Fruit fly (Drosophila melanogaster) whole organism, embryonic: ENCODE measurements around the gene Tao.

Experiments used
- CG10274 ChIP-seq: fragments of 200-800 bp; sonication (Bioruptor generic); optimal IDR thresholded peaks from 3 replicates; lab custom pipeline; 2017; ENCODE audit warnings: missing biosample characterization, mild to moderate bottlenecking, missing genetic modification characterization
- CG10979 ChIP-seq: fragments of 200-800 bp; sonication (Bioruptor generic); optimal IDR thresholded peaks from 2 replicates; lab custom pipeline; 2018; ENCODE audit warnings: missing biosample characterization, mild to moderate bottlenecking, missing genetic modification characterization, moderate library complexity
- CG12769 ChIP-seq: fragments of 200-800 bp; sonication (Bioruptor generic); optimal IDR thresholded peaks from 2 replicates; lab custom pipeline; 2019; ENCODE audit warnings: missing biosample characterization, mild to moderate bottlenecking, missing genetic modification characterization, moderate library complexity
- CG13123 ChIP-seq: fragments of 200-800 bp; sonication (Bioruptor generic); optimal IDR thresholded peaks from 2 replicates; lab custom pipeline; 2016; ENCODE audit warnings: missing biosample characterization, missing genetic modification characterization
- CG13296 ChIP-seq: fragments of 200-800 bp; sonication (Bioruptor generic); optimal IDR thresholded peaks from 3 replicates; lab custom pipeline; 2018; ENCODE audit warnings: missing biosample characterization, mild to moderate bottlenecking, missing genetic modification characterization
- CG14710 ChIP-seq: fragments of 200-800 bp; sonication (Bioruptor generic); optimal IDR thresholded peaks from 3 replicates; lab custom pipeline; 2019; ENCODE audit warnings: missing biosample characterization, mild to moderate bottlenecking, missing genetic modification characterization, moderate library complexity
- CG1529 ChIP-seq: fragments of 200-800 bp; sonication (Bioruptor generic); optimal IDR thresholded peaks from 3 replicates; lab custom pipeline; 2018; ENCODE audit warnings: missing biosample characterization, missing genetic modification characterization
- CG15601 ChIP-seq: fragments of 200-800 bp; sonication (Bioruptor generic); optimal IDR thresholded peaks from 3 replicates; lab custom pipeline; 2019; ENCODE audit warnings: missing biosample characterization, mild to moderate bottlenecking, missing genetic modification characterization, moderate library complexity
- CG18011 ChIP-seq: fragments of 200-800 bp; sonication (Bioruptor generic); optimal IDR thresholded peaks from 2 replicates; lab custom pipeline; 2017; ENCODE audit warnings: missing biosample characterization, missing genetic modification characterization, mild to moderate bottlenecking, moderate library complexity, missing genotype
- CG2120 ChIP-seq: fragments of 200-800 bp; sonication (Bioruptor generic); optimal IDR thresholded peaks from 3 replicates; lab custom pipeline; 2016; ENCODE audit warnings: missing biosample characterization, missing genetic modification characterization
- CG31388 ChIP-seq: fragments of 200-800 bp; sonication (Bioruptor generic); optimal IDR thresholded peaks from 2 replicates; lab custom pipeline; 2016; ENCODE audit warnings: missing biosample characterization, missing genetic modification characterization
- CG3281 ChIP-seq: fragments of 200-800 bp; sonication (Bioruptor generic); optimal IDR thresholded peaks from 3 replicates; lab custom pipeline; 2017; ENCODE audit warnings: missing biosample characterization, mild to moderate bottlenecking, missing genetic modification characterization
- CG34376 ChIP-seq: fragments of 200-800 bp; sonication (Bioruptor generic); optimal IDR thresholded peaks from 2 replicates; lab custom pipeline; 2018; ENCODE audit warnings: missing biosample characterization, mild to moderate bottlenecking, missing genetic modification characterization
- CG4854 ChIP-seq: fragments of 200-800 bp; sonication (Bioruptor generic); optimal IDR thresholded peaks from 2 replicates; lab custom pipeline; 2016; ENCODE audit warnings: missing biosample characterization, missing genetic modification characterization, inconsistent platforms
- CG5953 ChIP-seq: fragments of 200-800 bp; sonication (Bioruptor generic); IDR thresholded peaks from 2 replicates; pipeline ENCODE4 v1.3.6; 2022; ENCODE audit warnings: missing biosample characterization, missing genetic modification characterization
- CG7271 ChIP-seq: fragments of 200-800 bp; sonication (Bioruptor generic); optimal IDR thresholded peaks from 2 replicates; lab custom pipeline; 2018; ENCODE audit warnings: missing biosample characterization, mild to moderate bottlenecking, missing genetic modification characterization, moderate library complexity
- CG7987 ChIP-seq: fragments of 200-800 bp; sonication (Bioruptor generic); optimal IDR thresholded peaks from 2 replicates; lab custom pipeline; 2018; ENCODE audit warnings: missing biosample characterization, mild to moderate bottlenecking, missing genetic modification characterization, moderate library complexity
- CG8359 ChIP-seq: fragments of 200-800 bp; sonication (Bioruptor generic); optimal IDR thresholded peaks from 2 replicates; lab custom pipeline; 2017; ENCODE audit warnings: missing biosample characterization, mild to moderate bottlenecking, missing genetic modification characterization, borderline replicate concordance
- Doc3 ChIP-seq: fragments of 200-800 bp; sonication (Bioruptor generic); IDR thresholded peaks from 3 replicates; pipeline ENCODE4 v1.3.6; 2022; ENCODE audit warnings: missing biosample characterization, missing genetic modification characterization; ENCODE audit not compliant: partially characterized antibody
- Eip74EF ChIP-seq, 2 experiments: fragments of 200-800 bp in 1 of 2; fragments of >200 bp in 1 of 2; sonication (Bioruptor generic) in 1 of 2; optimal IDR thresholded peaks; 2 replicates each; lab custom pipeline; 2017 to 2019; ENCODE audit warnings: missing biosample characterization in 2 of 2, missing genetic modification characterization in 2 of 2, mild to moderate bottlenecking in 1 of 2, moderate library complexity in 1 of 2
- Hand ChIP-seq: fragments of 200-800 bp; sonication (Bioruptor generic); optimal IDR thresholded peaks from 2 replicates; lab custom pipeline; 2017; ENCODE audit warnings: mild to moderate bottlenecking, missing biosample characterization, missing genetic modification reagents, missing genetic modification characterization
- Hr51 ChIP-seq, 2 experiments: fragments of 200-800 bp; sonication (Bioruptor generic); optimal IDR thresholded peaks; 2 replicates in 1 of 2; 3 replicates in 1 of 2; lab custom pipeline; 2016 to 2018; ENCODE audit warnings: missing biosample characterization in 2 of 2, missing genetic modification characterization in 2 of 2, mild to moderate bottlenecking in 1 of 2, moderate library complexity in 1 of 2
- Hr78 ChIP-seq, 2 experiments: fragments of 200-800 bp in 1 of 2; fragments of >200 bp in 1 of 2; sonication (Bioruptor generic) in 1 of 2; optimal IDR thresholded peaks; 2 replicates each; lab custom pipeline; 2017 to 2019; ENCODE audit warnings: missing biosample characterization in 2 of 2, missing genetic modification characterization in 2 of 2, mild to moderate bottlenecking in 1 of 2, moderate library complexity in 1 of 2
- PHDP ChIP-seq: fragments of 200-800 bp; sonication (Bioruptor generic); optimal IDR thresholded peaks from 3 replicates; lab custom pipeline; 2018; ENCODE audit warnings: missing biosample characterization, mild to moderate bottlenecking, missing genetic modification characterization, moderate library complexity
- Rfx ChIP-seq: fragments of 200-800 bp; sonication (Bioruptor generic); IDR thresholded peaks from 2 replicates; pipeline ENCODE4 v1.3.6; 2022; ENCODE audit warnings: missing biosample characterization, missing genetic modification characterization
- Sox102F ChIP-seq: fragments of 200-800 bp; sonication (Bioruptor generic); optimal IDR thresholded peaks from 2 replicates; lab custom pipeline; 2018; ENCODE audit warnings: missing biosample characterization, mild to moderate bottlenecking, missing genetic modification characterization, moderate library complexity
- TFAM ChIP-seq: fragments of 200-800 bp; sonication (Bioruptor generic); optimal IDR thresholded peaks from 2 replicates; lab custom pipeline; 2017; ENCODE audit warnings: missing biosample characterization, missing genetic modification characterization, inconsistent platforms
- cato ChIP-seq: fragments of 200-800 bp; sonication (Bioruptor generic); optimal IDR thresholded peaks from 2 replicates; lab custom pipeline; 2016; ENCODE audit warnings: missing biosample characterization, missing genetic modification characterization, borderline replicate concordance
- dpn ChIP-seq, 2 experiments: fragments of 200-800 bp; sonication (Bioruptor generic); optimal IDR thresholded peaks; 3 replicates each; lab custom pipeline; 2016; ENCODE audit warnings: missing biosample characterization in 2 of 2, missing genetic modification characterization in 2 of 2
- eyg ChIP-seq: fragments of 200-800 bp; sonication (Bioruptor generic); optimal IDR thresholded peaks from 3 replicates; lab custom pipeline; 2016; ENCODE audit warnings: missing biosample characterization, missing genetic modification characterization
- fd3F ChIP-seq: fragments of 200-800 bp; sonication (Bioruptor generic); optimal IDR thresholded peaks from 2 replicates; lab custom pipeline; 2018; ENCODE audit warnings: missing biosample characterization, mild to moderate bottlenecking, missing genetic modification characterization, moderate library complexity
- gce ChIP-seq: fragments of 200-800 bp; sonication (Bioruptor generic); IDR thresholded peaks from 3 replicates; pipeline ENCODE4 v1.3.6; 2022; ENCODE audit warnings: missing biosample characterization, missing genetic modification characterization
- gem ChIP-seq: fragments of 200-800 bp; sonication (Bioruptor generic); optimal IDR thresholded peaks from 2 replicates; lab custom pipeline; 2019; ENCODE audit warnings: missing biosample characterization, mild to moderate bottlenecking, missing genetic modification characterization, moderate library complexity
- h ChIP-seq: fragments of >200 bp; optimal IDR thresholded peaks from 2 replicates; lab custom pipeline; 2017
- ham ChIP-seq: fragments of 200-800 bp; sonication (Bioruptor generic); IDR thresholded peaks from 2 replicates; pipeline ENCODE4 v1.3.6; 2022; ENCODE audit warnings: missing biosample characterization, missing genetic modification characterization
- jigr1 ChIP-seq: fragments of 200-800 bp; sonication (Bioruptor generic); IDR thresholded peaks from 3 replicates; pipeline ENCODE4 v1.3.6; 2022; ENCODE audit warnings: missing biosample characterization, missing genetic modification characterization
- kah ChIP-seq: fragments of 200-800 bp; sonication (Bioruptor generic); optimal IDR thresholded peaks from 2 replicates; lab custom pipeline; 2018; ENCODE audit warnings: missing biosample characterization, mild to moderate bottlenecking, missing genetic modification characterization
- pb ChIP-seq: fragments of 200-800 bp; sonication (Bioruptor generic); optimal IDR thresholded peaks from 3 replicates; lab custom pipeline; 2016; ENCODE audit warnings: missing biosample characterization, missing genetic modification characterization
- pfk ChIP-seq: fragments of 200-800 bp; sonication (Bioruptor generic); optimal IDR thresholded peaks from 2 replicates; lab custom pipeline; 2018; ENCODE audit warnings: missing biosample characterization, mild to moderate bottlenecking, missing genetic modification characterization, moderate library complexity
- rib ChIP-seq: fragments of 200-800 bp; sonication (Bioruptor generic); IDR thresholded peaks from 2 replicates; pipeline ENCODE4 v1.3.6; 2022; ENCODE audit warnings: missing biosample characterization, missing genetic modification characterization
- ro ChIP-seq: fragments of 200-800 bp; sonication (Bioruptor generic); IDR thresholded peaks from 2 replicates; pipeline ENCODE4 v1.3.6; 2022; ENCODE audit warnings: missing biosample characterization, missing genetic modification characterization
- run ChIP-seq: fragments of 200-800 bp; sonication (Bioruptor generic); optimal IDR thresholded peaks from 3 replicates; lab custom pipeline; 2018; ENCODE audit warnings: missing biosample characterization, mild to moderate bottlenecking, missing genetic modification characterization
- salm ChIP-seq: fragments of 200-800 bp; sonication (Bioruptor generic); optimal IDR thresholded peaks from 2 replicates; lab custom pipeline; 2018; ENCODE audit warnings: missing biosample characterization, mild to moderate bottlenecking, missing genetic modification characterization
- seq ChIP-seq: fragments of 200-800 bp; sonication (Bioruptor generic); IDR thresholded peaks from 2 replicates; pipeline ENCODE4 v1.3.6; 2022; ENCODE audit warnings: missing biosample characterization, missing genetic modification characterization
- sna ChIP-seq: fragments of 200-800 bp; sonication (Bioruptor generic); IDR thresholded peaks from 2 replicates; pipeline ENCODE4 v1.3.6; 2022; ENCODE audit warnings: missing biosample characterization, missing genetic modification characterization; ENCODE audit not compliant: partially characterized antibody
- stc ChIP-seq: fragments of 200-800 bp; sonication (Bioruptor generic); IDR thresholded peaks from 2 replicates; pipeline ENCODE4 v1.3.6; 2022; ENCODE audit warnings: missing biosample characterization, missing genetic modification characterization
- toy ChIP-seq: fragments of 200-800 bp; sonication (Bioruptor generic); IDR thresholded peaks from 2 replicates; pipeline ENCODE4 v1.3.6; 2022; ENCODE audit warnings: missing biosample characterization, missing genetic modification characterization
- trh ChIP-seq: fragments of 200-800 bp; sonication (Bioruptor generic); optimal IDR thresholded peaks from 2 replicates; lab custom pipeline; 2016; ENCODE audit warnings: missing biosample characterization, missing genetic modification characterization
- unpg ChIP-seq: fragments of 200-800 bp; sonication (Bioruptor generic); optimal IDR thresholded peaks from 3 replicates; lab custom pipeline; 2018; ENCODE audit warnings: missing biosample characterization, mild to moderate bottlenecking, missing genetic modification characterization, moderate library complexity
- z ChIP-seq: fragments of 200-800 bp; sonication (Bioruptor generic); IDR thresholded peaks from 3 replicates; pipeline ENCODE4 v1.3.6; 2022; ENCODE audit warnings: missing biosample characterization, missing genetic modification characterization

Tao gene

DNA sequence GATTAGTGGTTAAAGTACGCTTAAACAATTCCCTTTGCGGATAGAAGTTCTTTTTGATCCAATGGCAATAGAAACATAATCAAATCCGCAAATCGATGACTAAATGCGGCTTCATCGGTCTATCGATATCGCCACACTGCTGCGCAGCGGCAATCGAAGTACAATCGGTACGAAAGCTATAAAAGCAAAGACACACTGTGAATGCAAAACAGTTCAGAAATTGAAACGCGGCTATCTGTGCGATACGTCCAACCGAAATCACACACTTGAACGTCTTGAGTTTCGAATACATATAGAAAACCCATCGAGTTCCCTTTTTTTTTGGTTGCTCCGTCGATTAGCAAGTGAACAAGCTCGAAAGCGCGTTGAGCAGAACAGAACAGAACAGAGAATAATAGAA, 25.4 kb upstream of the Tao start, which contains the start of gene CG14207 (continued):
- peak; percentile 43 for TF ChIP-seq CG34376 (GFP tag; lab: Kevin White, UChicago)
- no peak for TF ChIP-seq kah (GFP tag; lab: Kevin White, UChicago)
- no peak for TF ChIP-seq run (tag; lab: Kevin White, UChicago)
- TF ChIP-seq trh (GFP tag; lab: Kevin White, UChicago), result no peak
- peak; percentile 48 for TF ChIP-seq Hand (GFP tag; lab: Kevin White, UChicago)
- no peak for TF ChIP-seq h (lab: Kevin White, UChicago)
- peak; percentile 40 for TF ChIP-seq CG13296 (GFP tag; lab: Kevin White, UChicago)
- TF ChIP-seq CG2120 (GFP tag; lab: Kevin White, UChicago), result no peak
- TF ChIP-seq z (GFP tag; lab: Robert Waterston, UW), result no peak
- peak in 1 of 2 experiments; percentile 18 for TF ChIP-seq dpn (GFP tag; optimal IDR thresholded peaks at IDR 0.05; lab: Kevin White, UChicago)
- no peak for TF ChIP-seq Sox102F (GFP tag; lab: Kevin White, UChicago)
- no peak for TF ChIP-seq Hr51 (GFP tag; optimal IDR thresholded peaks at IDR 0.05; lab: Kevin White, UChicago)
- TF ChIP-seq sna (GFP tag; lab: Robert Waterston, UW), result peak; percentile 57; the same call in 1 of the 2 replicates
- TF ChIP-seq Eip74EF (GFP tag; optimal IDR thresholded peaks at IDR 0.05; lab: Kevin White, UChicago), result no peak
- TF ChIP-seq seq, result no peak
- no peak for TF ChIP-seq CG8359 (GFP tag; lab: Kevin White, UChicago)
- peak; percentile 6 for TF ChIP-seq unpg
- peak; percentile 1 for TF ChIP-seq PHDP (tag; lab: Kevin White, UChicago)
- TF ChIP-seq rib (GFP tag; lab: Robert Waterston, UW), result peak; percentile 54; the same call in 1 of the 2 replicates
- TF ChIP-seq CG7271 (tag; lab: Kevin White, UChicago), result no peak
- no peak for TF ChIP-seq fd3F (GFP tag; lab: Kevin White, UChicago)
- TF ChIP-seq CG14710, result peak; percentile 11
- TF ChIP-seq salm (tag; lab: Kevin White, UChicago), result no peak
- TF ChIP-seq pfk (GFP tag; lab: Kevin White, UChicago), result no peak
- TF ChIP-seq jigr1, result no peak
- no peak for TF ChIP-seq cato (GFP tag; lab: Kevin White, UChicago)
- TF ChIP-seq eyg (GFP tag; lab: Kevin White, UChicago), result peak; percentile 8
- no peak for TF ChIP-seq ham
- TF ChIP-seq stc (GFP tag; lab: Robert Waterston, UW), result no peak
- TF ChIP-seq Rfx (GFP tag; lab: Robert Waterston, UW), result peak; percentile 35; the same call in 1 of the 2 replicates
- TF ChIP-seq Doc3, result peak; percentile 61; the same call in 2 of the 3 replicates
- no peak for TF ChIP-seq ro (GFP tag; lab: Robert Waterston, UW)
- peak; percentile 10 for TF ChIP-seq CG15601
- TF ChIP-seq CG12769 (tag; lab: Kevin White, UChicago), result no peak
- no peak for TF ChIP-seq gce (GFP tag; lab: Robert Waterston, UW)
- TF ChIP-seq toy, result no peak
- no peak for TF ChIP-seq CG3281 (GFP tag; lab: Kevin White, UChicago)
- no peak for TF ChIP-seq CG10979
- TF ChIP-seq CG18011 (GFP tag; lab: Kevin White, UChicago), result no peak
- no peak for TF ChIP-seq Hr78 (GFP tag; optimal IDR thresholded peaks at IDR 0.05; lab: Kevin White, UChicago)
- no peak for TF ChIP-seq pb (GFP tag; lab: Kevin White, UChicago)
- no peak for TF ChIP-seq CG4854 (GFP tag; lab: Kevin White, UChicago)
- TF ChIP-seq CG13123 (GFP tag; lab: Kevin White, UChicago), result no peak
- no peak for TF ChIP-seq CG10274 (GFP tag; lab: Kevin White, UChicago)
- no peak for TF ChIP-seq CG31388 (GFP tag; lab: Kevin White, UChicago)
- TF ChIP-seq CG1529 (GFP tag; lab: Kevin White, UChicago), result peak; percentile 6
- TF ChIP-seq CG5953 (GFP tag; lab: Robert Waterston, UW), result no peak; the same call in 1 of the 2 replicates
- TF ChIP-seq CG7987 (GFP tag; lab: Kevin White, UChicago), result peak; percentile 26
- TF ChIP-seq gem, result no peak
- no peak for TF ChIP-seq TFAM (GFP tag; lab: Kevin White, UChicago)
